Fruit fly (Drosophila melanogaster) whole organism: Measurements from ENCODE around the gene Mnt.

Experiments
- CG8478 ChIP-seq: fragments of >200 bp; optimal IDR thresholded peaks from 2 replicates; lab custom pipeline; 2018; ENCODE audit warnings: inconsistent platforms
- EcR ChIP-seq, 2 experiments: fragments of >200 bp; optimal IDR thresholded peaks; 2 replicates each; lab custom pipeline; 2017; ENCODE audit warnings: missing biosample characterization in 2 of 2, missing genetic modification characterization in 2 of 2, missing genetic modification reagents in 2 of 2
- psq ChIP-seq: fragments of >200 bp; optimal IDR thresholded peaks from 2 replicates; lab custom pipeline; 2017
- usp ChIP-seq: fragments of >200 bp; optimal IDR thresholded peaks from 2 replicates; lab custom pipeline; 2017; ENCODE audit warnings: missing biosample characterization, missing genetic modification characterization, mixed read lengths

- no peak for TF ChIP-seq EcR (GFP tag; optimal IDR thresholded peaks at IDR 0.05; lab: Kevin White, UChicago)
- no peak for TF ChIP-seq psq (lab: Kevin White, UChicago)
- TF ChIP-seq CG8478 (lab: Kevin White, UChicago) = no peak
- no peak for TF ChIP-seq usp (GFP tag; lab: Kevin White, UChicago)
Measured at dm6 chrX:3694770-3695145, 23.2 kb downstream of the Mnt start.
